Worm (Caenorhabditis elegans) whole organism, midembryonic: ENCODE measurements around the gene fbxa-184.

Source experiments
- T22C8.4 ChIP-seq: fragments of 200-800 bp; sonication (Bioruptor generic); IDR thresholded peaks from 2 replicates; pipeline ENCODE4 v1.3.6; 2022; ENCODE audit warnings: missing genetic modification characterization, missing compliant biosample characterization
- flt-1 ChIP-seq: fragments of 200-800 bp; sonication (Bioruptor generic); IDR thresholded peaks from 2 replicates; pipeline ENCODE4 v1.3.6; 2022; ENCODE audit warnings: missing genetic modification characterization, missing compliant biosample characterization
- klf-2 ChIP-seq: fragments of 200-800 bp; sonication (Bioruptor generic); conservative IDR thresholded peaks from 2 replicates; pipeline ENCODE4 v1.3.6; 2022; ENCODE audit warnings: missing genetic modification reagents, missing genetic modification characterization, missing compliant biosample characterization
- med-1 ChIP-seq: sonication (generic microtip); optimal IDR thresholded peaks from 2 replicates; lab custom pipeline; 2017; ENCODE audit warnings: missing genetic modification characterization, mild to moderate bottlenecking, missing compliant biosample characterization, antibody characterized with exemption, missing genetic modification reagents; ENCODE audit not compliant: insufficient read depth
- ref-1 ChIP-seq: fragments of 200-800 bp; sonication (Bioruptor generic); conservative IDR thresholded peaks from 2 replicates; pipeline ENCODE4 v1.3.6; 2022; ENCODE audit warnings: missing genetic modification reagents, missing genetic modification characterization, missing compliant biosample characterization
- ztf-29 ChIP-seq: fragments of 200-800 bp; sonication (Bioruptor generic); IDR thresholded peaks from 2 replicates; pipeline ENCODE4 v1.3.6; 2022; ENCODE audit warnings: missing genetic modification reagents, missing genetic modification characterization, missing compliant biosample characterization

DNA sequence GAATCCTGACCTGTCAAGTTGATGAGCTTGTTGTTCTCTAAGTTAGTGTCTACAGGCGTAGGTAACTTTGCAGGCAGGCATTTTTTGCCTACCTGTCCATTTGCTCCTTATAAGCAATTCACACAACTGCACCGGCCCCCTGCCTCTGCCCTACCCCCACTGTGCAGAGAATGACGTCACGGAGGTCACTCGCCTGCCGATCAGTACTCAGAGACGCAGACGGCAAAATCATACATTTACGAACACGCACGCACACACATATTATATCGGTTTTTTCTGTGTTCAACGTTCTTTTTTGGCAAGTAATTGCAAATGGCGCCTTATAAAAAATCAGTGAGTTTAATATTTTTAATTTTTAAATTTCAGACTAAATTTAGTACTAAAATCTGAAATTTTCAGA is 46.5 kb upstream of the fbxa-184 start, which contains the start of gene duxl-1:
- 0 out of 2 replicates have a peak, but pooled peaks have one; percentile 17 for TF ChIP-seq ref-1 (GFP tag; lab: Robert Waterston, UW)
- TF ChIP-seq T22C8.4 (GFP tag; lab: Robert Waterston, UW), result no peak
- TF ChIP-seq flt-1 (GFP tag; lab: Robert Waterston, UW), result no peak
- TF ChIP-seq med-1 (GFP tag; lab: Kevin White, UChicago), result no peak
- no peak for TF ChIP-seq ztf-29 (GFP tag; lab: Robert Waterston, UW)
- no peak for TF ChIP-seq klf-2 (GFP tag; lab: Robert Waterston, UW)
